Worm (Caenorhabditis elegans): ENCODE data around the gene T06E6.1.

Gene T06E6.1

DNA sequence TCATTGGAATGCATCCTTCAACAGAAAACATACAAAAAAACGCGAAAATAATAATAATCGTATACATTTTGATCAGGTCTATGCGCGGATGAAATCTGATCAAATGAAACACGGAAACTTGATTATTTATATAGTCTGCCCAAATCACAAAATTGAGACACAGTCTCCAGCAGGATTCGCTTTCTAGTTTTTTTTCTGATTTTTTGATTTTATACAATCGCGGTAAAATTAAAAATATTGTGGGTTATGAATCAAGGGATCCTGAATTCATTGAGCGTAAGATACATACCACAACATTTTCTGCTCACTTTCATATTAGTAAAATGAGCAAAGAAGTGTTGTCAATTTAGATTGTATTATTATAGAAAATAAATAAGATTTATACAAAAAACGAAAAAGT, 45.7 kb downstream of the T06E6.1 start, which contains the start of gene clec-230:
Gene clec-230, minus strand, starts transcription at position 101 of the 400 bp plus-strand sequence.
- TF ChIP-seq lin-11 (tag; optimal IDR thresholded peaks at IDR 0.05) (no peak), hlh-30 (tag; optimal IDR thresholded peaks at IDR 0.05; ENCODE audit: insufficient read depth) (no peak), elt-4 (tag; optimal IDR thresholded peaks at IDR 0.05) (no peak), ttx-3 (tag; optimal IDR thresholded peaks at IDR 0.05) (no peak), pqm-1 (tag; optimal IDR thresholded peaks at IDR 0.05) (no peak), Y22D7AL.16 (tag; optimal IDR thresholded peaks at IDR 0.05) (no peak), ref-2 (tag; optimal IDR thresholded peaks at IDR 0.05) (no peak), K02D7.2 (tag; optimal IDR thresholded peaks at IDR 0.05) (no peak)

DNA sequence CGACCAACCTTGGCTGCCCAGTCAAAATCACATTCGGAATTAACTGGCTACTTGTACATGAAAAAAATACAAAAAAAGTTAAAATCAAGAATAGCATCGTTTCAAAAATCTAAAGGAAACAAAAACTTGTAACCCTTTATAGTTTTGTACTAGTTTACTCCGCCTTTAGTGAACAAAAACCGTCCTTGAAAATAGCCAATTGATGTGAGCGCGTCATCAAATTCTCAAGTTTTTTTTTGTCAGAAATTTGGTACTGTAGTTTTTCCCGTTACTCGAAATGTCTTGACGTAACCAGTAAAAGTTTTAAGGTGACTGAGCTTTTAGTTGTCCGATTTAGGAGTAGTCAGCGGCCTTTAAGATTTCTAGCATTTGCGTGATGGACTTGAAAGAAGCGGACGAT, 47.5 kb downstream of the T06E6.1 start, which contains the start of gene C29F3.3:
Gene C29F3.3, minus strand, starts transcription at position 101 of the 400 bp plus-strand sequence.
- TF ChIP-seq nhr-11 (tag; optimal IDR thresholded peaks at IDR 0.05) = no peak
- TF ChIP-seq ceh-31 (tag; optimal IDR thresholded peaks at IDR 0.05) = no peak
- TF ChIP-seq ref-2 (tag; optimal IDR thresholded peaks at IDR 0.05) = no peak
- TF ChIP-seq fkh-6 (tag; optimal IDR thresholded peaks at IDR 0.05) = no peak
- no peak for TF ChIP-seq pros-1 (tag; optimal IDR thresholded peaks at IDR 0.05)
- TF ChIP-seq hlh-13 (GFP tag; optimal IDR thresholded peaks at IDR 0.05) = no peak
- no peak for TF ChIP-seq syd-9 (tag; optimal IDR thresholded peaks at IDR 0.05)
- TF ChIP-seq C38D4.7 (GFP tag; optimal IDR thresholded peaks at IDR 0.05) = no peak
- TF ChIP-seq ceh-34 (tag; optimal IDR thresholded peaks at IDR 0.05) = no peak
- TF ChIP-seq madf-2 (tag; optimal IDR thresholded peaks at IDR 0.05) = no peak
- TF ChIP-seq hlh-8 (tag; optimal IDR thresholded peaks at IDR 0.05) = no peak
- TF ChIP-seq unc-42 (tag; optimal IDR thresholded peaks at IDR 0.05) = no peak
- TF ChIP-seq tbx-7 (tag; optimal IDR thresholded peaks at IDR 0.05) = no peak

DNA sequence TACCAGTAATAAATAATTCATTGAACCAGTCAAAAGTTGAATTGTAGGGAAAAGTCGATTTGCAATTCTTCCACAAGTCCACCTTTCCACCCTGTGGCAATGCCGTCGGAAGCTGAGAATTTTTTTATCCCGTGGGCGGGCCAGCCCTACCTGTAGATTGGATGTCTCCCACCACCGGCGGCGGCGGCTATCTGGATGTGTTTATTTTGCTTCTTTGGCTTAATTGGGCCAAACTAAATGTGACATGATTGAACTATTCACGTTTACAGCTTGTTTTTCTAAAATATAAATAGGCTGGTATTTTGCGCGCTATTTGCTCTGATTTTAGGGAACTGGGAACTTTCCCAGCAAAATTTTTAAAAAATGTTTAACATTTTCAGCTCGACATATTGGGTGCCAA, 50.3 kb downstream of the T06E6.1 start, which contains the start of gene wrt-8:
Gene wrt-8, minus strand, starts transcription at position 101 of the 400 bp plus-strand sequence.
- no peak for TF ChIP-seq ttx-3 (tag; optimal IDR thresholded peaks at IDR 0.05)
- TF ChIP-seq ceh-45 (GFP tag; IDR thresholded peaks at IDR 0.05) = no peak
- no peak for TF ChIP-seq pros-1 (tag; optimal IDR thresholded peaks at IDR 0.05)
- TF ChIP-seq lin-11 (tag; optimal IDR thresholded peaks at IDR 0.05) = no peak
- no peak for TF ChIP-seq pag-3 (tag; optimal IDR thresholded peaks at IDR 0.05; ENCODE audit: borderline replicate concordance)
- TF ChIP-seq hlh-6 (tag; optimal IDR thresholded peaks at IDR 0.05) = no peak
- no peak for TF ChIP-seq ceh-48 (tag; optimal IDR thresholded peaks at IDR 0.05)
- no peak for TF ChIP-seq ceh-9 (tag; optimal IDR thresholded peaks at IDR 0.05)
- TF ChIP-seq sox-4 (tag; optimal IDR thresholded peaks at IDR 0.05) = no peak
- TF ChIP-seq Y22D7AL.16 (tag; optimal IDR thresholded peaks at IDR 0.05) = no peak
- TF ChIP-seq hlh-13 (GFP tag; optimal IDR thresholded peaks at IDR 0.05) = no peak
- no peak for TF ChIP-seq K02D7.2 (tag; optimal IDR thresholded peaks at IDR 0.05)
- no peak for TF ChIP-seq che-1 (tag; optimal IDR thresholded peaks at IDR 0.05)
- TF ChIP-seq dve-1 (tag; optimal IDR thresholded peaks at IDR 0.05) = no peak
- no peak for TF ChIP-seq hlh-30 (tag; optimal IDR thresholded peaks at IDR 0.05; ENCODE audit: insufficient read depth)
- TF ChIP-seq pha-2 (tag; optimal IDR thresholded peaks at IDR 0.05) = no peak
- TF ChIP-seq ceh-19 (GFP tag; optimal IDR thresholded peaks at IDR 0.05) = no peak
- no peak for TF ChIP-seq K09A11.1 (tag; optimal IDR thresholded peaks at IDR 0.05; ENCODE audit: insufficient read depth)

Measured in whole organism, late embryonic.